Worm (Caenorhabditis elegans): Measurements from ENCODE around the gene ssq-3.

DNA sequence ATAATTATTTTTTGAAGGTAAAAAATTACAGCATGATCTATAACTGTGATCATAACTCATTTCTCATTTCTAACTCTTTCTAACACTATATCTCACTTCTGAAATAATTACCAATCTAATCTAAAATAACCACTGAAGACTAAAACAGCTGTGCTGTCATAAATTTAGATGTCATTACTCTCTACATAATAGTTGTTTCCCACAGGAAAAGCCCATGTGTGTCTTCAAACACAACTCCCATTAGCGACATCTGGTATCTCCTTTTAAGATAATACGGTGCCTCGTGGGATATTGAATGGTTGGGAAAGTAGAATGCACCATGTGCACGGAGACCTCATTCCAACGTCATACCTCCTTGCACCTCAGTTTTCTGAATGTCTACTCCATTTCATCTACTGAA lies 46.4 kb upstream of the ssq-3 start, which contains the start of gene Y43B11AL.1:
- TF ChIP-seq nhr-237 (tag; optimal IDR thresholded peaks at IDR 0.05) (no peak), blmp-1 (tag; optimal IDR thresholded peaks at IDR 0.05) (no peak), nhr-76 (tag; optimal IDR thresholded peaks at IDR 0.05) (no peak)
